Worm (Caenorhabditis elegans) whole organism, L1 larva: ENCODE data around the gene mms-19.

Experiments
- ceh-63 ChIP-seq: fragments of 200-800 bp; sonication (Bioruptor generic); optimal IDR thresholded peaks from 2 replicates; lab custom pipeline; 2018; ENCODE audit warnings: mild to moderate bottlenecking, missing genetic modification characterization, missing compliant biosample characterization
- dsc-1 ChIP-seq: sonication (generic microtip); optimal IDR thresholded peaks from 2 replicates; lab custom pipeline; 2016; ENCODE audit warnings: mild to moderate bottlenecking, missing genetic modification characterization, missing compliant biosample characterization
- ets-5 ChIP-seq: fragments of 200-800 bp; sonication (Bioruptor generic); IDR thresholded peaks from 2 replicates; pipeline ENCODE4 v1.3.6; 2022; ENCODE audit warnings: missing genetic modification characterization, missing compliant biosample characterization
- jun-1 ChIP-seq: fragments of 150-350 bp; optimal IDR thresholded peaks from 2 replicates; lab custom pipeline; 2014; ENCODE audit warnings: missing biosample characterization, missing genetic modification reagents, missing genetic modification characterization
- lin-13 ChIP-seq: fragments of 150-350 bp; optimal IDR thresholded peaks from 2 replicates; lab custom pipeline; 2014; ENCODE audit warnings: missing biosample characterization, missing genetic modification reagents, missing genetic modification characterization
- lin-35 ChIP-seq, 2 experiments: fragments of 150-350 bp; optimal IDR thresholded peaks; 2 replicates each; lab custom pipeline; 2014; ENCODE audit warnings: missing biosample characterization in 2 of 2, missing genetic modification characterization in 2 of 2, missing genetic modification reagents in 2 of 2
- nhr-77 ChIP-seq: fragments of 150-350 bp; optimal IDR thresholded peaks from 2 replicates; lab custom pipeline; 2014; ENCODE audit warnings: missing biosample characterization, missing genetic modification characterization
- nhr-90 ChIP-seq: sonication (generic microtip); optimal IDR thresholded peaks from 2 replicates; lab custom pipeline; 2016; ENCODE audit warnings: mild to moderate bottlenecking, missing genetic modification characterization, missing compliant biosample characterization; ENCODE audit not compliant: poor library complexity
- skn-1 ChIP-seq: fragments of 150-350 bp; optimal IDR thresholded peaks from 2 replicates; lab custom pipeline; 2014; ENCODE audit warnings: missing biosample characterization, missing genetic modification characterization
- unc-98 ChIP-seq: fragments of 200-800 bp; sonication (Bioruptor generic); IDR thresholded peaks from 2 replicates; pipeline ENCODE4 v1.3.6; 2022; ENCODE audit warnings: missing genetic modification characterization, missing compliant biosample characterization

- no peak for TF ChIP-seq ets-5
- TF ChIP-seq dsc-1 (tag; lab: Kevin White, UChicago), result no peak
- no peak for TF ChIP-seq nhr-77 (tag; lab: Kevin White, UChicago)
- TF ChIP-seq unc-98 (GFP tag; lab: Robert Waterston, UW), result no peak
- TF ChIP-seq lin-35 (GFP tag; optimal IDR thresholded peaks at IDR 0.05; lab: Kevin White, UChicago), result no peak
- TF ChIP-seq skn-1 (tag; lab: Kevin White, UChicago), result no peak
- TF ChIP-seq jun-1, result no peak
- no peak for TF ChIP-seq nhr-90
- no peak for TF ChIP-seq lin-13 (GFP tag; lab: Kevin White, UChicago)
- no peak for TF ChIP-seq ceh-63 (GFP tag; lab: Kevin White, UChicago)
Measured at ce11 chrV:5509966-5510365, 4.2 kb upstream of the mms-19 start.
